Worm (Caenorhabditis elegans) whole organism, dauer: Measurements from ENCODE around the gene vps-45.

Experiments used
- unc-62 ChIP-seq: sonication (generic microtip); optimal IDR thresholded peaks from 2 replicates; lab custom pipeline; 2017; ENCODE audit warnings: missing biosample characterization, missing genetic modification reagents, missing genetic modification characterization

The vps-45 gene

DNA sequence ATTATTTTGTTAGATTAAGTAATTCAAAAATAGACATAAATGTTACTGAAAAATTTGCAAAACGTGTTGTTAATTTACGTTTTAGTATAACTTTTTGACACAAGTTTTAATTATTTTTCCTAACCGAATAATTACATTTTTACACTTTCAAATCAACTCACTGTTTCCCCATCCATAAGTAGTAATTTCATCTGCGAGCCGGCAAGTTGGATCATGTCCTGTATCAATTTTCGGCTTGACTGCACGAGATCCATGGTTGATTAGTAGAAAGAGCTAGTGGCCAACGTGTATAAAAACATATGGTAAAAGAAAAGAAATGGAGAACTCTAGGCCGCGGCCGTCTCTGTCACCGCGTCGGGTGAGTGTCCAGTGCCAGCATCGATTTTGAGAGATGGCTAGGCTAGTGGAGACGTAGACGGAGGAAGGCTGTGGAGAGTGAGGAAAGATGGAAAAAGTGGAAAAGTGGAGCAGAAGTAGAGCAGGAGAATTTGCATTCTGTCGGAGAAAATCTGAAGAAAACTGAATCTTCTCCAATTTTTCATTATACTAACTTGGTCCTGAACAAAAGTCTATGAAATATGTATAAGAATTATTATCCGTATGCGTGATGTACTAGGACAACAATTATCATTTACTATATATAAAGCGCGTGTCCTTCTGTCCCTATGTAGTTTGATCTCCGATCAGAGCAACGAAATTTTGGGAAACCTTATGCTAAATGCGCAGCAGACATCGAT lies at the start of gene vps-45:
vps-45 (minus strand) TSS at position 350 of the 737 bp plus-strand sequence.
- TF ChIP-seq unc-62 (GFP tag; lab: Kevin White, UChicago), result no peak

DNA sequence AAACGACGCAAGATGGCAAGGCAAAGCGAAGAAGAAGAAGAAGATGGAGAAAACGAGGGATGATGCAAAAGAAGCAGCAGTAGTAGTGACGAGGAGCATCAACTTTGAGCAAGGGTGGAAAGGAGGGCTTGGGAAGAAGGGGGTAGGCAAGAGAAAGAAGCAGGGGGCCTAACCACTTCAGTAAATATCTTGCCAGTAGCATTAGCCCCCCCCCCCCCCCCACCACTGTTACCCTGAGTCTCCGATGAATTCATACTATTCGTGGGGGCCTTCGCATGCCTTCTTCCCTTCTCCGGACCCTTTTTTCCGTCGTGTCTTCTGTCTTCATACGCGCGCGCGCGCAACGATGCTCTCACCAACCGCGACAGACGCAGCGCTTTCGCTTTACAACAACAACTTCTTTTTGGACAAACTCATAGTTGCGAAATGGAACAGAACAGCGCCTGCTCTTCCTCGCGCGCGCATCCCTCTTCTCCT lies 47.2 kb upstream of the vps-45 start:
- TF ChIP-seq unc-62 (GFP tag; lab: Kevin White, UChicago), result no peak

DNA sequence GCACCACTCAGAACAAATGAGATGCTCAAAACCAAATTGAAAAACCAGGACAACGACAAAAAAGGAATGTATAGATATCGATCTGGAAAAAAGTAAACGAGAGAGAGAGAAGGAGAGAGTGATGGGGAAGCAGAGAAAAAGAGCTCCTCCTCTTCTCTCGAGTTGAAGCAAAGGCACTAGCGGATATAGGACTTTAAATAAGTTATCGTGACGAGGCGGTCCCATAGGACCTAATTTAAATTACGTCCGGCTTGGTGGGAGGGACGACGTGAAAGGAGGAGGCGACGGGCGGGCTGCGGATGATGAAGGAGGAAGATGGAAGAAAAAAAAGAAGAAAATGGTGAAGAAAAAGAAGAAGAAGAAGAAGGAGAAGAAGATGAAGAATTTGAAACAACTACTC lies 43.9 kb upstream of the vps-45 start:
- TF ChIP-seq unc-62 (GFP tag; lab: Kevin White, UChicago), result no peak

DNA sequence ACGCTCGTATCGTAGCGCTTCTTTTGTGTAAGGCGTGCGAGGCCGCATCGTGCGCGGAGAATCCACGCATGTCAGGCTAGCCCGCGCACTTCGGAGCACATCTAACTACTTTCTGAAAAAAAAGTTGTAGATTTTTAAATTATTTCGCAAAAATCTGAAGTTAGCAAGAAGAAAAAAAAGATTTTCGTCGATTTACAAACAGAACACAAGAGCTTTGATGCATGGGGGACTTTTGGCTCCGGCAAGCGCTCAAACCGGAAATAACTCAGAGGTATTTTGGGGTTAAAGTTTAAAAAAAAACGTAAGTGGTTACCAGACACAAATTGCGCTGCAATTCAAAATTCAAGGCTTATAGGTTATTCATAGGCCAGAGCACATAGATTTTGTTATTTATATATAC lies 42.8 kb upstream of the vps-45 start, which contains the start of the genes F55A4.13 and nlf-1:
F55A4.13 (minus strand) TSS at position 101 of the 400 bp plus-strand sequence.
nlf-1 (minus strand) TSS at position 112 of the 400 bp plus-strand sequence.
- TF ChIP-seq unc-62 (GFP tag; lab: Kevin White, UChicago), result no peak

DNA sequence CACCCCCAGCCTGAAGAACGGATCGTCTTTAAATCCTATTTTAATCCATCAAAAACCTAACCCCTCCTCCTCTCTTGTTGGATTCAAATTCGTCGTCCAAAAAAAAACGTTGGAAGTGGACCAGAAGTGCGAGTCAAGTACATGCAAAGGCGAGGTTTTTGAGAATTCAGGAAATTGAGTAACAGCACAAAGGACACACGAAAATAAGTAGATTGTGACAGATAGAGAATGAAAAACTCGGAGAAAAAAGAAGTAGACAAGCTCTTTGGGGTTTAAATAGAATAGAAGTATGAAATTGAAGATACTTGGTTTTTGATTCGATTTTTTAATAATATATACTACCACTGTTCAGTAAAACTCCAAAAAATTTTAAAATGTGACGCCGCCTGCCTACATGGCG lies 40.1 kb upstream of the vps-45 start:
- no peak for TF ChIP-seq unc-62 (GFP tag; lab: Kevin White, UChicago)

- TF ChIP-seq unc-62 (GFP tag; lab: Kevin White, UChicago), result no peak
Measured at ce11 chrX:1012385-1012866, 37.8 kb upstream of the vps-45 start.

- TF ChIP-seq unc-62 (GFP tag; lab: Kevin White, UChicago), result no peak
Measured at ce11 chrX:1010627-1011452, 36.2 kb upstream of the vps-45 start.

ce11 chrX:1009512-1009911 lies 34.9 kb upstream of the vps-45 start:
- TF ChIP-seq unc-62 (GFP tag; lab: Kevin White, UChicago), result no peak

- TF ChIP-seq unc-62 (GFP tag; lab: Kevin White, UChicago), result no peak
Measured at ce11 chrX:1005026-1005425, 30.4 kb upstream of the vps-45 start.

- no peak for TF ChIP-seq unc-62 (GFP tag; lab: Kevin White, UChicago)
Measured at ce11 chrX:1004037-1004436, 29.4 kb upstream of the vps-45 start, which contains the start of gene cutl-21. Gene cutl-21, plus strand, starts transcription at chrX:1004337.

DNA sequence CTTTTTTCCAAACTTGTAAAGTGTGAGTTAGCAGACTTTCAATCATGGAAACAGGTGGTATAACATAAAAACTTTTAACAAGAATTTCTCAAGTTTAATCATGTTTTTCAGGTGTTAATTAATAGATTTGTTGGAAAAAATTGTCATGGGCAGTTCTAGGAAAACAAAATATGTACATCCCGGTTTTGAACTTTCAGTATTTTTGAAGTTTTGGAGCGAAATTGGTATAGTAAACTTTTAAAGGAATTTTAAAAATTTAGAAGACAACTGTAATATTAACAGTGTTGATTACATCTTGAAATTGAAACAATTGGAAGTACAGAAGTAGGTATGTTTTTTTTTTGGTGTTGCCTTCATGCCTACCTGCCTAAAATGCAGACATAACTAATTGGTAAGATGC lies 20.0 kb upstream of the vps-45 start:
- no peak for TF ChIP-seq unc-62 (GFP tag; lab: Kevin White, UChicago)

DNA sequence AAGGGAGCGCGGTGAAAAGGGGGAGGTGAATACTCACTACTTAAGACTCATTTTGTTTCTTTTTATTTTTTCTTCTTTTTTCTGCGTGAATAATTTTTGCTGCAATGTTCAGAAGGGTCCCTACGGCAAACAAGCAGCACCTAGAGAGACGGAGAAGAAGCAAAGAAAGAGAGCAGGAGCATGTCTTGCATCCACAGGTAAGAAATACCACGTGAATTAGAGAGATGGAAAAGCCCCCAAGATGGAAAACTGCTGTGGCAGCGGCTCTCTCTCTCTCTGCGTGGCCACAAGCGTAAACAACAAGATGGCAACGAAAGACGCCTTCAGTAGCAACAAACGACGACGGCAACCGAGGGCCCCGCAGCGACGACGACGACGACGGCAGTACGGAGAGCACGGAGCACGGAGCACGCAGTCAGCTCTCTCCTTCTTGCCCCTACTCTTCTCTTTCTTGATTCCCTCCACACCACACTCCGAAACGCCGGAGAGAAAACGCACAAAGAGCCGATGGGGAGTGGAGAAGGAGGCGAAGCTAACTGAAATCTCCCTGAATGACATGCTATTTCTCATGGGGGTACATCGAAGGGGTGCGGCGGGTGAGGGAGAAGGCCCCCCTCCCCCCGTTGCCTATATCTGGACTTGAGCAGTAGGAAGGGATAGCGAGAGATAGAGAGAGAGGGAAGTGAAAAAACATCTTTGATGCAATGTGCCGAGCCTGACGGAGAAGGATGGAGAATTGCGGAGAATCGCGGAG lies 18.2 kb upstream of the vps-45 start:
- TF ChIP-seq unc-62 (GFP tag; lab: Kevin White, UChicago), result no peak

- no peak for TF ChIP-seq unc-62 (GFP tag; lab: Kevin White, UChicago)
Measured at ce11 chrX:991274-991673, 16.6 kb upstream of the vps-45 start, which contains the start of the genes C09E10.3 and dgk-1. Gene C09E10.3, minus strand, starts transcription at chrX:991374. Gene dgk-1, minus strand, starts transcription at chrX:991456.

DNA sequence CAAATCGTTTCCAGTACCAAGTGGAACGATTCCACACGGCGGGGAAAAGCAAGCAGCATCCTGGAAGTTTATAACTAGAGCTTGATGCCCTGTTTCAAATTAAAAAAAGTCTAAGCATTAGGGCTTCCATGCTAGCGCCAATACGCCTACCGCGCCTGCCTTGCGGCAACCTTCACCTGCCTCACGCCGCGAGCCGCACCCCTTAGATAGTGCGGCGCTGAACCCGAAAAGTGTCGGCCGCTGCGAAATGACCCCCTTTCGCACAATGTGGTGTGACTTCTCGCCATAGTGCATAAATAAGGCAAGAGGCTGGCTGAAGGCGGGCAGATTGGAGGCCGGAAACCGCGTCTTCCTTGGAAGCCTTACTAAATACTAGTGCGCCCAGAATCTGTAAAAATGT lies 11.8 kb upstream of the vps-45 start:
- TF ChIP-seq unc-62 (GFP tag; lab: Kevin White, UChicago), result no peak

DNA sequence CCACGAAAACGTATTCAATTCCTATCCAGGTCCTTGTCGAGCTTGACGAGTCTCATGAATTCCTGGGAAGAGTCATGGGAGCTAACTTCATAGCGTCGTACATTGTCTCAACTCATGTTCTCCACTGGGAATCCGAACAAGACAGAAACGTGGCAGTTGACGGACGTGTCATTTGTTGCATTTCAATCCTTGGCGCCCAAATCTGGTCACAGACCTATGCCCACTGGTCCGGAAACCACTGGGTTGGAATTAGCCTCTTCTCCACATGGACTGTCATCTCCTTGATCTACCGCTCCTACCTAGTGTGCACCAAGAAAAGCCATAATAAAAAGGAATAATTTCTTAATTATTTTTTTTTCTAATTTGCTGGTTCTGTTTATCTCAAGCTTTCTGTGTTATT lies 8.0 kb upstream of the vps-45 start:
- TF ChIP-seq unc-62 (GFP tag; lab: Kevin White, UChicago), result no peak
